Worm (Caenorhabditis elegans) whole organism, late embryonic: ENCODE measurements around the gene fbxa-201.

ENCODE experiments used
- C08G9.2 ChIP-seq: sonication (generic microtip); optimal IDR thresholded peaks from 2 replicates; lab custom pipeline; 2016; ENCODE audit warnings: mild to moderate bottlenecking, missing genetic modification characterization, moderate library complexity, missing compliant biosample characterization
- K02D7.2 ChIP-seq: sonication (generic microtip); optimal IDR thresholded peaks from 2 replicates; lab custom pipeline; 2017; ENCODE audit warnings: mild to moderate bottlenecking, missing genetic modification characterization, missing compliant biosample characterization
- T23F11.4 ChIP-seq: fragments of 200-800 bp; sonication (Bioruptor generic); optimal IDR thresholded peaks from 2 replicates; lab custom pipeline; 2018; ENCODE audit warnings: mild to moderate bottlenecking, missing genetic modification characterization, missing compliant biosample characterization
- ama-1 ChIP-seq: fragments of 150-350 bp; optimal IDR thresholded peaks from 2 replicates; lab custom pipeline; 2014
- ceh-14 ChIP-seq: sonication (generic microtip); optimal IDR thresholded peaks from 2 replicates; lab custom pipeline; 2016; ENCODE audit warnings: missing genotype, missing genetic modification characterization, missing compliant biosample characterization
- ceh-19 ChIP-seq: fragments of 200-800 bp; sonication (Bioruptor generic); optimal IDR thresholded peaks from 2 replicates; lab custom pipeline; 2018; ENCODE audit warnings: mild to moderate bottlenecking, missing genetic modification characterization, missing compliant biosample characterization
- ceh-2 ChIP-seq: sonication (generic microtip); optimal IDR thresholded peaks from 2 replicates; lab custom pipeline; 2016; ENCODE audit warnings: missing genotype, missing genetic modification characterization, missing compliant biosample characterization
- ceh-22 ChIP-seq: sonication (generic microtip); optimal IDR thresholded peaks from 2 replicates; lab custom pipeline; 2017; ENCODE audit warnings: missing biosample characterization, missing genetic modification characterization
- ceh-30 ChIP-seq: fragments of 150-350 bp; optimal IDR thresholded peaks from 2 replicates; lab custom pipeline; 2014; ENCODE audit warnings: missing biosample characterization, missing genetic modification characterization
- ceh-31 ChIP-seq: sonication (generic microtip); optimal IDR thresholded peaks from 2 replicates; lab custom pipeline; 2016; ENCODE audit warnings: missing genetic modification characterization, missing compliant biosample characterization
- ceh-45 ChIP-seq: fragments of 200-800 bp; sonication (Bioruptor generic); IDR thresholded peaks from 2 replicates; pipeline ENCODE4 v1.3.6; 2022; ENCODE audit warnings: missing genetic modification reagents, missing genetic modification characterization, missing compliant biosample characterization
- ceh-48 ChIP-seq: sonication (generic microtip); optimal IDR thresholded peaks from 2 replicates; lab custom pipeline; 2016; ENCODE audit warnings: missing genetic modification characterization, inconsistent platforms, missing compliant biosample characterization
- ceh-6 ChIP-seq: fragments of 200-800 bp; sonication (Bioruptor generic); optimal IDR thresholded peaks from 2 replicates; lab custom pipeline; 2018; ENCODE audit warnings: mild to moderate bottlenecking, missing genetic modification characterization, missing compliant biosample characterization
- che-1 ChIP-seq: sonication (generic microtip); optimal IDR thresholded peaks from 2 replicates; lab custom pipeline; 2016; ENCODE audit warnings: mild to moderate bottlenecking, missing genetic modification characterization, missing compliant biosample characterization
- dve-1 ChIP-seq: sonication (generic microtip); optimal IDR thresholded peaks from 2 replicates; lab custom pipeline; 2017; ENCODE audit warnings: antibody characterized with exemption, mild to moderate bottlenecking, missing genetic modification characterization, missing compliant biosample characterization
- elt-2 ChIP-seq: sonication (generic microtip); optimal IDR thresholded peaks from 2 replicates; lab custom pipeline; 2016; ENCODE audit warnings: missing genetic modification reagents, missing genetic modification characterization, missing compliant biosample characterization
- elt-4 ChIP-seq: sonication (generic microtip); optimal IDR thresholded peaks from 2 replicates; lab custom pipeline; 2016; ENCODE audit warnings: missing genetic modification characterization, missing compliant biosample characterization
- fax-1 ChIP-seq: sonication (generic microtip); optimal IDR thresholded peaks from 2 replicates; lab custom pipeline; 2016; ENCODE audit warnings: missing genotype, missing genetic modification characterization, missing compliant biosample characterization
- fkh-10 ChIP-seq: fragments of 150-350 bp; optimal IDR thresholded peaks from 2 replicates; lab custom pipeline; 2014; ENCODE audit warnings: missing biosample characterization, missing genetic modification reagents, missing genetic modification characterization
- hlh-8 ChIP-seq: sonication (generic microtip); optimal IDR thresholded peaks from 2 replicates; lab custom pipeline; 2016; ENCODE audit warnings: missing genotype, missing genetic modification characterization, missing compliant biosample characterization
- lin-11 ChIP-seq: fragments of 200-800 bp; sonication (Bioruptor generic); optimal IDR thresholded peaks from 2 replicates; lab custom pipeline; 2018; ENCODE audit warnings: mild to moderate bottlenecking, missing genetic modification characterization, missing compliant biosample characterization
- mec-3 ChIP-seq: sonication (generic microtip); optimal IDR thresholded peaks from 2 replicates; lab custom pipeline; 2016; ENCODE audit warnings: borderline replicate concordance, missing genetic modification characterization, missing compliant biosample characterization
- nfya-1 ChIP-seq: sonication (generic microtip); optimal IDR thresholded peaks from 2 replicates; lab custom pipeline; 2017; ENCODE audit warnings: missing genetic modification characterization, mild to moderate bottlenecking, missing compliant biosample characterization, antibody characterized with exemption, moderate library complexity
- npax-4 ChIP-seq: sonication (generic microtip); optimal IDR thresholded peaks from 2 replicates; lab custom pipeline; 2016; ENCODE audit warnings: missing genetic modification characterization, missing compliant biosample characterization
- pat-9 ChIP-seq: fragments of 200-800 bp; sonication (Bioruptor generic); optimal IDR thresholded peaks from 2 replicates; lab custom pipeline; 2018; ENCODE audit warnings: mild to moderate bottlenecking, missing genetic modification characterization, moderate library complexity, missing compliant biosample characterization
- pax-1 ChIP-seq: fragments of 150-350 bp; optimal IDR thresholded peaks from 2 replicates; lab custom pipeline; 2014; ENCODE audit warnings: missing biosample characterization, missing genetic modification characterization
- pha-4 ChIP-seq: fragments of 150-350 bp; optimal IDR thresholded peaks from 2 replicates; lab custom pipeline; 2018; ENCODE audit warnings: missing biosample characterization, missing genetic modification reagents, missing genetic modification characterization
- pqm-1 ChIP-seq: sonication (generic microtip); optimal IDR thresholded peaks from 2 replicates; lab custom pipeline; 2016; ENCODE audit warnings: missing genetic modification characterization, missing compliant biosample characterization
- ref-2 ChIP-seq: sonication (generic microtip); optimal IDR thresholded peaks from 2 replicates; lab custom pipeline; 2016; ENCODE audit warnings: missing genetic modification characterization, missing compliant biosample characterization
- sdc-2 ChIP-seq: sonication (generic microtip); optimal IDR thresholded peaks from 2 replicates; lab custom pipeline; 2016; ENCODE audit warnings: missing genotype, missing genetic modification characterization, missing compliant biosample characterization
- sox-2 ChIP-seq: fragments of 200-800 bp; sonication (Bioruptor generic); IDR thresholded peaks from 2 replicates; pipeline ENCODE4 v1.3.6; 2022; ENCODE audit warnings: missing genetic modification reagents, missing genetic modification characterization, missing compliant biosample characterization
- sox-4 ChIP-seq: sonication (generic microtip); optimal IDR thresholded peaks from 2 replicates; lab custom pipeline; 2017; ENCODE audit warnings: mild to moderate bottlenecking, missing genetic modification characterization, inconsistent platforms, missing compliant biosample characterization
- syd-9 ChIP-seq: sonication (generic microtip); optimal IDR thresholded peaks from 2 replicates; lab custom pipeline; 2016; ENCODE audit warnings: mild to moderate bottlenecking, missing genetic modification characterization, moderate library complexity, missing compliant biosample characterization
- tbx-2 ChIP-seq: sonication (generic microtip); optimal IDR thresholded peaks from 2 replicates; lab custom pipeline; 2016; ENCODE audit warnings: missing genetic modification characterization, missing compliant biosample characterization
- ttx-3 ChIP-seq: sonication (generic microtip); optimal IDR thresholded peaks from 2 replicates; lab custom pipeline; 2016; ENCODE audit warnings: missing genetic modification reagents, missing genetic modification characterization, missing compliant biosample characterization
- unc-3 ChIP-seq, 2 experiments: fragments of 200-800 bp in 1 of 2; sonication (Bioruptor generic) in 1 of 2; sonication (generic microtip) in 1 of 2; conservative IDR thresholded peaks in 1 of 2; optimal IDR thresholded peaks in 1 of 2; 2 replicates each; pipeline versions ENCODE4 v1.3.6 to Lab custom; 2016 to 2022; ENCODE audit warnings: missing compliant biosample characterization in 2 of 2, missing genetic modification characterization in 2 of 2, missing genetic modification reagents in 1 of 2
- unc-42 ChIP-seq: sonication (generic microtip); optimal IDR thresholded peaks from 2 replicates; lab custom pipeline; 2016; ENCODE audit warnings: missing genotype, missing genetic modification characterization, missing compliant biosample characterization
- unc-55 ChIP-seq: sonication (generic microtip); optimal IDR thresholded peaks from 2 replicates; lab custom pipeline; 2017; ENCODE audit warnings: missing biosample characterization, missing genetic modification reagents, missing genetic modification characterization
- ztf-16 ChIP-seq: sonication (generic microtip); optimal IDR thresholded peaks from 2 replicates; lab custom pipeline; 2017; ENCODE audit warnings: missing genetic modification characterization, missing compliant biosample characterization

Gene fbxa-201

DNA sequence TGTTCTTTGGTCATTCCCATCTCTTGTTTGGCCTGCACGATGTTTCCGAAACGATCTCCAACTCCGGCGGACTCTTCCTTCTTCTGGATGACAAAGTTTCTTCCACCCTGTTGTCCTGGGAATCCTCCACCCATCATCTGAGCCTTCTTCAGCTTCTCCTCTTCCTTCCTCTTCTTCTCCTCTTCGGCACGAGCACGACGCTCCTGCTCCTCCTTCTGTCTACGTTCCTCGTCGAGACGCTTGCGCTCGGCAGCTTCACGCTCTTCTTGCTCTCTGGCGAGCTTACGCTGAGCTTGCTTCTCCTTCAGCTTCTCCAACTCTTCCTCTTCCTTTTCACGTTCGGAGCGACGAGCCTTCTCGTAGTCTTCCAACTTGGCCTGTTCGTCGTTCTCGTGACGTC lies 16.2 kb downstream of the fbxa-201 start:
- TF ChIP-seq mec-3 (tag; lab: Kevin White, UChicago), result no peak
- TF ChIP-seq ceh-6 (GFP tag; lab: Kevin White, UChicago), result no peak

- no peak for TF ChIP-seq fkh-10
- TF ChIP-seq ceh-22 (tag; lab: Kevin White, UChicago), result peak; percentile 47
- TF ChIP-seq, all 69 proteins: peak for 1
Observed at ce11 chrV:1992515-1992968, 17.4 kb downstream of the fbxa-201 start, which contains the start of gene tnt-4. Gene tnt-4, minus strand, starts transcription at chrV:1992918.

DNA sequence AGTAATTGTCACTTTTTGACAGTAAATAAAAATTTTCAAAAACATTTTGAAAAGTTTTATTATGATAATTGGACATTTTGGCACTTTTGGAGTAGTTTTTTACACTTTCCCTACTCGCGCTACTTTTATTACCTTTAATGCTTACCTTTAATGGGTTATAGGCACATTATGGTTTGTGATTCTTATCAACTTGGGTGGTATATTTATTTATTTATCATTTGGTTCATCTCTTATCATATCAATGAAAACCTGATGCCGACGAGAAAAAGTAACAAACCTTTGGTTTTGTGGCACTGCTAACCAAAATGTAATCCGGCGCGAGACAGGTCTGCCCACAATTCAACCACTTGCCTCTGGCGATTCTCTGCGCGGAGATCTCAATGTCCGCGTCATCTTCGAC lies 23.2 kb downstream of the fbxa-201 start:
- TF ChIP-seq pqm-1 (tag; lab: Kevin White, UChicago) (no peak), elt-2 (peak; percentile 69), ceh-6 (GFP tag; lab: Kevin White, UChicago) (no peak), ceh-19 (GFP tag; lab: Kevin White, UChicago) (no peak), tbx-2 (tag; lab: Kevin White, UChicago) (no peak)

- TF ChIP-seq syd-9 (tag; lab: Kevin White, UChicago) (no peak), lin-11 (tag; lab: Kevin White, UChicago) (no peak), mec-3 (tag; lab: Kevin White, UChicago) (no peak), C08G9.2 (tag; lab: Kevin White, UChicago) (no peak), npax-4 (tag; lab: Kevin White, UChicago) (no peak), ceh-30 (tag; lab: Kevin White, UChicago) (no peak), pax-1 (tag; lab: Kevin White, UChicago) (no peak), ceh-14 (tag; lab: Kevin White, UChicago) (no peak), ttx-3 (tag; lab: Kevin White, UChicago) (no peak), unc-42 (tag; lab: Kevin White, UChicago) (no peak), hlh-8 (tag; lab: Kevin White, UChicago) (no peak)
Observed at ce11 chrV:1999531-2000094, 24.5 kb downstream of the fbxa-201 start, which contains the start of gene alh-5. Gene alh-5, minus strand, starts transcription at chrV:1999581.

DNA sequence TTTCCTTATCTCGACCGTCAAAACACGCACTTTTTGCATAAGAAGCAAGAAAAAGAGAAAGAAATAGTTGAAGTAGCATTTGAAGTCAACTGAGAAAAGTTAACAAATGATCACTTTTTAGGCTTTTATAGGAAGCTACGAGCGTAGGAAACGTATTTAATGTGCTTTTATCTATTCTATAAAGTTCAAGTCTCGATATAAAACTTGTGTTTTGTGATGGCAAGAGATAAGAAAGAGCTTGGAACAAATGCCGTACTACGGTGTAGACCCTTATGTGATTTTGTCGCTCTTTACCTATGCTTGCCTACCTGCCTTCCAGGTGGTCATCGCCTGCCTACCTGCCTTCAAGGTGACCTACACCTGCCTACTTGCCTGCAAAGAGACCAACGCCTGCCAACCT lies 29.1 kb downstream of the fbxa-201 start, which contains the start of gene clec-206:
TSS of gene clec-206 (minus strand) at position 101 of the 400 bp plus-strand sequence.
- no peak for TF ChIP-seq unc-3 (GFP tag; conservative IDR thresholded peaks at IDR 0.05; lab: Robert Waterston, UW)
- no peak for TF ChIP-seq unc-3 (tag; optimal IDR thresholded peaks at IDR 0.05; lab: Kevin White, UChicago)
- no peak for TF ChIP-seq pat-9 (tag; lab: Kevin White, UChicago)
- no peak for TF ChIP-seq ref-2
- no peak for TF ChIP-seq ceh-19 (GFP tag; lab: Kevin White, UChicago)
- TF ChIP-seq syd-9 (tag; lab: Kevin White, UChicago), result no peak
- no peak for TF ChIP-seq npax-4 (tag; lab: Kevin White, UChicago)
- no peak for TF ChIP-seq elt-4 (tag; lab: Kevin White, UChicago)
- TF ChIP-seq ceh-2 (tag; lab: Kevin White, UChicago), result no peak
- TF ChIP-seq ceh-48, result no peak
- no peak for TF ChIP-seq ztf-16 (tag; lab: Kevin White, UChicago)
- TF ChIP-seq ceh-31 (tag; lab: Kevin White, UChicago), result no peak
- no peak for TF ChIP-seq lin-11 (tag; lab: Kevin White, UChicago)
- no peak for TF ChIP-seq pha-4 (tag; lab: Kevin White, UChicago)
- TF ChIP-seq, all 69 proteins: peak for 0

ce11 chrV:2004659-2005058 lies 29.5 kb downstream of the fbxa-201 start, which contains the start of gene cysl-4:
Gene cysl-4, plus strand, starts transcription at chrV:2004959.
- no peak for TF ChIP-seq fax-1
- no peak for TF ChIP-seq che-1
- no peak for TF ChIP-seq sdc-2 (tag; lab: Kevin White, UChicago)
- TF ChIP-seq sox-4 (tag; lab: Kevin White, UChicago), result no peak
- no peak for TF ChIP-seq ceh-45
- TF ChIP-seq ama-1 (lab: Kevin White, UChicago), result no peak
- no peak for TF ChIP-seq T23F11.4 (GFP tag; lab: Kevin White, UChicago)
- TF ChIP-seq ceh-6 (GFP tag; lab: Kevin White, UChicago), result no peak
- no peak for TF ChIP-seq nfya-1
- TF ChIP-seq ceh-14 (tag; lab: Kevin White, UChicago), result no peak
- TF ChIP-seq K02D7.2, result no peak
- no peak for TF ChIP-seq unc-55 (GFP tag; lab: Kevin White, UChicago)
- TF ChIP-seq pat-9 (tag; lab: Kevin White, UChicago), result no peak
- no peak for TF ChIP-seq npax-4 (tag; lab: Kevin White, UChicago)
- TF ChIP-seq sox-2 (GFP tag; lab: Robert Waterston, UW), result no peak
- no peak for TF ChIP-seq dve-1 (tag; lab: Kevin White, UChicago)
- TF ChIP-seq ttx-3 (tag; lab: Kevin White, UChicago), result no peak
- no peak for TF ChIP-seq ceh-22 (tag; lab: Kevin White, UChicago)
